Worm (Caenorhabditis elegans) whole organism, L4 larva: ENCODE results near the gene sri-38.
"Not testable (repeated sequence)": the region's sequence is repeated elsewhere in the genome, so short reads cannot be mapped to it uniquely, and the experiment has no call there.

Experiments used
- F26F4.8 ChIP-seq: fragments of 200-800 bp; sonication (Bioruptor generic); conservative IDR thresholded peaks from 2 replicates; pipeline ENCODE4 v1.3.6; 2022; ENCODE audit warnings: missing genetic modification characterization, missing compliant biosample characterization
- T26A8.4 ChIP-seq: fragments of 200-800 bp; sonication (Bioruptor generic); IDR thresholded peaks from 2 replicates; pipeline ENCODE4 v1.3.6; 2022; ENCODE audit warnings: missing genetic modification characterization, missing compliant biosample characterization
- ZK337.2 ChIP-seq: fragments of 200-800 bp; sonication (Bioruptor generic); IDR thresholded peaks from 2 replicates; pipeline ENCODE4 v1.3.6; 2022; ENCODE audit warnings: missing genetic modification reagents, missing genetic modification characterization, missing compliant biosample characterization
- ZK546.5 ChIP-seq, 2 experiments: sonication (generic microtip); optimal IDR thresholded peaks; 2 replicates each; lab custom pipeline; 2017; ENCODE audit warnings: missing biosample characterization in 2 of 2, missing genetic modification characterization in 2 of 2
- ceh-20 ChIP-seq: fragments of 200-800 bp; sonication (Bioruptor generic); IDR thresholded peaks from 2 replicates; pipeline ENCODE4 v1.3.6; 2022; ENCODE audit warnings: missing genetic modification reagents, missing genetic modification characterization, missing compliant biosample characterization
- ceh-44 ChIP-seq: fragments of 200-800 bp; sonication (Bioruptor generic); IDR thresholded peaks from 2 replicates; pipeline ENCODE4 v1.3.6; 2022; ENCODE audit warnings: missing genetic modification reagents, missing genetic modification characterization, missing compliant biosample characterization
- ces-1 ChIP-seq: fragments of 150-350 bp; sonication (generic microtip); optimal IDR thresholded peaks from 4 replicates; lab custom pipeline; 2014; ENCODE audit warnings: missing biosample characterization, missing genetic modification reagents, missing genetic modification characterization
- ctbp-1 ChIP-seq: fragments of 200-800 bp; sonication (Bioruptor generic); IDR thresholded peaks from 2 replicates; pipeline ENCODE4 v1.3.6; 2022; ENCODE audit warnings: missing genetic modification reagents, missing genetic modification characterization, missing compliant biosample characterization
- daf-12 ChIP-seq: fragments of 150-350 bp; optimal IDR thresholded peaks from 2 replicates; lab custom pipeline; 2014; ENCODE audit warnings: missing biosample characterization, missing genetic modification reagents, missing genetic modification characterization
- dmd-6 ChIP-seq: fragments of 200-800 bp; sonication (Bioruptor generic); IDR thresholded peaks from 2 replicates; pipeline ENCODE4 v1.3.6; 2022; ENCODE audit warnings: missing genetic modification reagents, missing genetic modification characterization, missing compliant biosample characterization
- dmd-8 ChIP-seq: fragments of 200-800 bp; sonication (Bioruptor generic); IDR thresholded peaks from 2 replicates; pipeline ENCODE4 v1.3.6; 2022; ENCODE audit warnings: missing genetic modification characterization, missing compliant biosample characterization
- dmd-9 ChIP-seq: fragments of 200-800 bp; sonication (Bioruptor generic); IDR thresholded peaks from 2 replicates; pipeline ENCODE4 v1.3.6; 2022; ENCODE audit warnings: missing genetic modification reagents, missing genetic modification characterization, missing compliant biosample characterization
- dpl-1 ChIP-seq: fragments of 150-350 bp; optimal IDR thresholded peaks from 2 replicates; lab custom pipeline; 2014; ENCODE audit warnings: missing biosample characterization, missing genetic modification reagents, missing genetic modification characterization
- dve-1 ChIP-seq: sonication (generic microtip); optimal IDR thresholded peaks from 2 replicates; lab custom pipeline; 2017; ENCODE audit warnings: antibody characterized with exemption, mild to moderate bottlenecking, missing genetic modification characterization, missing compliant biosample characterization; ENCODE audit not compliant: insufficient read depth
- hlh-11 ChIP-seq: fragments of 200-800 bp; sonication (Bioruptor generic); optimal IDR thresholded peaks from 2 replicates; lab custom pipeline; 2018; ENCODE audit warnings: mild to moderate bottlenecking, missing genetic modification characterization, missing compliant biosample characterization
- lin-38 ChIP-seq: fragments of 200-800 bp; sonication (Bioruptor generic); IDR thresholded peaks from 2 replicates; pipeline ENCODE4 v1.3.6; 2022; ENCODE audit warnings: missing genetic modification reagents, missing genetic modification characterization, missing compliant biosample characterization
- lir-3 ChIP-seq: sonication (generic microtip); optimal IDR thresholded peaks from 2 replicates; lab custom pipeline; 2016; ENCODE audit warnings: mild to moderate bottlenecking, missing genetic modification characterization, missing compliant biosample characterization
- lsy-2 ChIP-seq, 2 experiments: fragments of 150-350 bp in 1 of 2; sonication (generic microtip) in 1 of 2; optimal IDR thresholded peaks; 2 replicates each; lab custom pipeline; 2014 to 2017; ENCODE audit warnings: missing biosample characterization in 2 of 2, missing genetic modification characterization in 2 of 2
- madf-5 ChIP-seq, 2 experiments: fragments of 200-800 bp; sonication (Bioruptor generic); IDR thresholded peaks; 2 replicates each; pipeline ENCODE4 v1.3.6; 2022; ENCODE audit warnings: missing compliant biosample characterization in 2 of 2, missing genetic modification characterization in 2 of 2
- nhr-10 ChIP-seq: fragments of 150-350 bp; optimal IDR thresholded peaks from 2 replicates; lab custom pipeline; 2014; ENCODE audit warnings: missing biosample characterization, missing genetic modification characterization
- nhr-11 ChIP-seq: fragments of 150-350 bp; optimal IDR thresholded peaks from 2 replicates; lab custom pipeline; 2014; ENCODE audit warnings: missing biosample characterization, missing genetic modification characterization
- nhr-28 ChIP-seq: fragments of 150-350 bp; optimal IDR thresholded peaks from 2 replicates; lab custom pipeline; 2014; ENCODE audit warnings: missing biosample characterization, missing genetic modification characterization
- nhr-48 ChIP-seq: sonication (generic microtip); optimal IDR thresholded peaks from 2 replicates; lab custom pipeline; 2016; ENCODE audit warnings: mild to moderate bottlenecking, missing genetic modification characterization, missing compliant biosample characterization
- nhr-76 ChIP-seq: fragments of 150-350 bp; optimal IDR thresholded peaks from 2 replicates; lab custom pipeline; 2014; ENCODE audit warnings: missing biosample characterization, missing genetic modification characterization
- nhr-77 ChIP-seq: fragments of 150-350 bp; optimal IDR thresholded peaks from 2 replicates; lab custom pipeline; 2014; ENCODE audit warnings: missing biosample characterization, missing genetic modification characterization
- php-3 ChIP-seq: fragments of 200-800 bp; sonication (Bioruptor generic); IDR thresholded peaks from 2 replicates; pipeline ENCODE4 v1.3.6; 2022; ENCODE audit warnings: missing genetic modification reagents, missing genetic modification characterization, missing compliant biosample characterization
- pqm-1 ChIP-seq: sonication (generic microtip); optimal IDR thresholded peaks from 2 replicates; lab custom pipeline; 2017; ENCODE audit warnings: missing biosample characterization, missing genetic modification characterization
- sdz-12 ChIP-seq: fragments of 200-800 bp; sonication (Bioruptor generic); optimal IDR thresholded peaks from 2 replicates; lab custom pipeline; 2018; ENCODE audit warnings: mild to moderate bottlenecking, missing genetic modification characterization, missing compliant biosample characterization
- snpc-1.2 ChIP-seq: fragments of 200-800 bp; sonication (Bioruptor generic); IDR thresholded peaks from 2 replicates; pipeline ENCODE4 v1.3.6; 2022; ENCODE audit warnings: missing genetic modification reagents, missing genetic modification characterization, missing compliant biosample characterization
- snpc-4 ChIP-seq: fragments of 150-350 bp; optimal IDR thresholded peaks from 2 replicates; lab custom pipeline; 2014; ENCODE audit warnings: missing biosample characterization, missing genetic modification characterization
- tag-97 ChIP-seq: fragments of 200-800 bp; sonication (Bioruptor generic); IDR thresholded peaks from 2 replicates; pipeline ENCODE4 v1.3.6; 2022; ENCODE audit warnings: missing genetic modification characterization, missing compliant biosample characterization
- tra-1 ChIP-seq: fragments of 200-800 bp; sonication (Bioruptor generic); IDR thresholded peaks from 2 replicates; pipeline ENCODE4 v1.3.6; 2022; ENCODE audit warnings: missing genetic modification reagents, missing genetic modification characterization, missing compliant biosample characterization
- unc-62 ChIP-seq, 3 experiments: fragments of 150-350 bp in 1 of 3; sonication (generic microtip); optimal IDR thresholded peaks in 2 of 3; peaks in 1 of 3; 1 replicate in 1 of 3; 2 replicates in 2 of 3; lab custom pipeline; 2014 to 2017; ENCODE audit warnings: missing biosample characterization in 3 of 3, missing genetic modification characterization in 3 of 3, missing genetic modification reagents in 3 of 3, missing genotype in 1 of 3
- zag-1 ChIP-seq: fragments of 150-350 bp; optimal IDR thresholded peaks from 2 replicates; lab custom pipeline; 2014; ENCODE audit warnings: missing biosample characterization, missing genetic modification characterization
- ztf-7 ChIP-seq: fragments of 150-350 bp; optimal IDR thresholded peaks from 2 replicates; lab custom pipeline; 2014; ENCODE audit warnings: missing biosample characterization, missing genetic modification characterization

Gene sri-38

DNA sequence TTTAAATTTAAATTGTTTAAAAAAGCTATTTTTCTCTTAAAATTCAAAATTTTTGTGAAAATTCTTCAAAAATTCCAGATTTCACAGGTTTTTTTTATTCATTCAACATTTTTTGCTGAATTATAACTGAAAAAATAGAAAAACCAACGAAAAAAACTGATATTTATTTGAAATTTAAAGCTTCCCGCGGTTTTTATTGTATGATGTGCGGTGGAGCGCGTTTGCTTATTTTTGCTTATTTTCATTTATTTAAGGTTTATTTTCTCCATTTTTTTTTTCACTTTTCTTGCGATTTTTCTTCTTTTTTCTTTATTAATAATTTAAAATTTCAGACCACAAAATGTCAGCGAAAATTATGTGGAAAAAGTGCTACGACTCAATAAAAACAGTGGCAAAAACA is 27.4 kb downstream of the sri-38 start, which contains the start of gene F22E5.9:
F22E5.9 (plus strand) TSS at position 327 of the 400 bp plus-strand sequence.
- TF ChIP-seq nhr-48 (tag; lab: Kevin White, UChicago): no peak
- no peak for TF ChIP-seq hlh-11 (tag; lab: Kevin White, UChicago)
- no peak for TF ChIP-seq zag-1 (tag; lab: Kevin White, UChicago)
- TF ChIP-seq pqm-1 (tag; lab: Kevin White, UChicago): no peak
- peak; percentile 86 for TF ChIP-seq dpl-1 (GFP tag; lab: Kevin White, UChicago)
- TF ChIP-seq ceh-20: no peak
- TF ChIP-seq lsy-2 (tag; optimal IDR thresholded peaks at IDR 0.05; lab: Kevin White, UChicago): no peak
- TF ChIP-seq nhr-11 (tag; lab: Kevin White, UChicago): no peak
- no peak for TF ChIP-seq php-3
- no peak for TF ChIP-seq ceh-44 (GFP tag; lab: Robert Waterston, UW)
- TF ChIP-seq dmd-9 (GFP tag; lab: Robert Waterston, UW): no peak
- no peak for TF ChIP-seq ZK337.2 (GFP tag; lab: Robert Waterston, UW)
- TF ChIP-seq F26F4.8: no peak
- TF ChIP-seq ZK546.5 (tag; optimal IDR thresholded peaks at IDR 0.05; lab: Kevin White, UChicago): no peak
- TF ChIP-seq nhr-76: no peak
- TF ChIP-seq tag-97: no peak
- TF ChIP-seq sdz-12 (GFP tag; lab: Kevin White, UChicago): no peak
- TF ChIP-seq lin-38: peak; percentile 89
- TF ChIP-seq, all 104 proteins: peak for 2

DNA sequence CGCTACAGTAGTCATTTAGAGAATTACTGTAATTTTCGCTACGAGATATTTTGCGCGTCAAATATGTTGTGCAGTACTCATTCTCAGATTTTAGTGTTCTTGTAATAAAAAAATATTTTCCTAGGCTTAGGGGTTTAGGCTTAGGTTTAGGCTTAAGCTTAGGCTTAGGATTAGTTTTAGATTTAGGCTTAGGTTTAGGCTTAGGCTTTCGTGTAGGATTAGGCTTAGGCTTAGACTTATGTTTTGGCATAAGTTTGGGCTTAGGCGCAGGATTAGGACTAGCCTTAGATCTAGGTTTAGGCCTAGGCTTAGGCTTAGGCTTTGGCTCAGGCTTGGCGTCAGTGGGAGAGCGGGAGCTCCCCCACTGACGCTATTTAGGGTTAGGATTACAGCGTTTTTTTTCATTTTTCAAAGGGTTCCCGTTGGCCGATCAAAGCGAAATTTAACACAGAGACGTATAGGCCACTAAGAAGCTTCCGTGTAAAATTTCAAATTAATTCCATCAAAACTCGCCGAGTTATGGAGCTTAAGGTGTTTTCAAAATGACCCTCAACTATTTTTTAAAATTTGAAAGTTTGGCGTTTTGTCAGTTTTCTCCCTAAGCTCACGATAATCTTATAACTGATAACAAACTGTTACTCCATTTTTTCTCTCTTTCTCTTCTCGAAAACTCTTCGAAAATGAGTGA is 28.9 kb downstream of the sri-38 start, which contains the start of gene F22E5.8:
F22E5.8 (plus strand) TSS at position 638 of the 688 bp plus-strand sequence.
- not testable (repeated sequence) for TF ChIP-seq sdz-12 (GFP tag; lab: Kevin White, UChicago); snpc-1.2 (GFP tag; lab: Robert Waterston, UW); T26A8.4 (GFP tag; lab: Robert Waterston, UW)

DNA sequence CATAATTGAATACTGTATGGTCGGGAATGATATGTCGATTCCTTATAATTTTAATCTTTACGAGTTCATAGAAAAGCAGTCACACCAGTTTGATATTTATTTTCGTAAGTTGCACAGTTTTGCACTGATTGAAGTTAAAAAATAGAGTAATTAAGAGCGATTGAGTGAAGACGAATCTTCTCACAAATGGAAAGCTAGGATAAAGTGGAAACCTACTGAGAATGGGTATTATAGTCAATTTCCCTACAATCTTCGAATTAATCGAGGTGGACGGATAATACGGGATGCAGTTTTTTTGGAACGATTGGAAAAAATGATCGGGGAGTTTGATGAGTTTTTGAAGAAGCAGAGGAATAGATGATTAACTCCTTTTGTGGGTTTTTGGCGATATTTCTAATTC is 30.3 kb downstream of the sri-38 start, which contains the start of gene F22E5.23:
F22E5.23 (plus strand) TSS at position 301 of the 400 bp plus-strand sequence.
- no peak for TF ChIP-seq madf-5 (GFP tag; IDR thresholded peaks at IDR 0.05; lab: Robert Waterston, UW)
- TF ChIP-seq dve-1: no peak
- no peak for TF ChIP-seq nhr-10
- TF ChIP-seq ctbp-1 (GFP tag; lab: Robert Waterston, UW): no peak
- no peak for TF ChIP-seq ztf-7 (tag; lab: Kevin White, UChicago)
- no peak for TF ChIP-seq unc-62 (GFP tag; optimal IDR thresholded peaks at IDR 0.05 in 1 of 2; lab: Kevin White, UChicago)
- no peak for TF ChIP-seq unc-62 (tag; optimal IDR thresholded peaks at IDR 0.05; lab: Kevin White, UChicago)
- TF ChIP-seq dmd-8 (GFP tag; lab: Robert Waterston, UW): no peak
- TF ChIP-seq snpc-4: no peak
- TF ChIP-seq ces-1: no peak

DNA sequence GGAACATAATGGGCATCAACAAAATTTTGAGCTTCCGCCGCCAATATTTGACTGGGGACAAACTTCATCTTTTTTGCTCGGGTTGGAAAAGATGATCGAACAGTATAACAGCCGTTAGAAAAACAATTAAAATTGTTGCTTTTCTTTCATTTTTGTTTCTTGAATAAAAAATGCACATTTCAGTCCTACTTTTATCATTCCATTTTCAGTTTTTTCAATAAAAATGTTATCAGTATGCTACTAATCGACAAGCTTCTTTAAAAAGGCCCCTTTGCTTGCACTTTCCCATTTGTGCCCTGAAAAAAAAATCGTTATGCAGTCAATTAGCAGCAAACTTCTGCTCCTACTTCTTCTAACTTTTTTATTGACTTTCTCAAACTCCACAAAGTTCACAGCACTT is 31.1 kb downstream of the sri-38 start, which contains the start of gene F22E5.7:
F22E5.7 (plus strand) TSS at position 301 of the 400 bp plus-strand sequence.
- TF ChIP-seq dmd-6 (no peak), nhr-77 (no peak), ZK546.5 (tag; optimal IDR thresholded peaks at IDR 0.05; lab: Kevin White, UChicago) (no peak), nhr-28 (tag; lab: Kevin White, UChicago) (no peak), nhr-10 (no peak), lir-3 (no peak), ceh-20 (no peak), tra-1 (no peak), T26A8.4 (GFP tag; lab: Robert Waterston, UW) (no peak), daf-12 (tag; lab: Kevin White, UChicago) (no peak)
- TF ChIP-seq, all 104 proteins: peak for 0
